Worm (Caenorhabditis elegans) whole organism, L4 larva: ENCODE measurements around the gene mrps-5.

Experiments
- D1046.2 ChIP-seq: fragments of 200-800 bp; sonication (Bioruptor generic); IDR thresholded peaks from 2 replicates; pipeline ENCODE4 v1.3.6; 2022; ENCODE audit warnings: missing genetic modification characterization, missing compliant biosample characterization
- F44E2.7 ChIP-seq: fragments of 200-800 bp; sonication (Bioruptor generic); IDR thresholded peaks from 2 replicates; pipeline ENCODE4 v2.1.2; 2022; ENCODE audit warnings: missing genetic modification characterization, missing compliant biosample characterization
- F49E8.2 ChIP-seq: sonication (generic microtip); optimal IDR thresholded peaks from 2 replicates; lab custom pipeline; 2016; ENCODE audit warnings: missing compliant biosample characterization, mild to moderate bottlenecking, missing genetic modification characterization, borderline replicate concordance
- T20F7.1 ChIP-seq: fragments of 200-800 bp; sonication (Bioruptor generic); optimal IDR thresholded peaks from 2 replicates; lab custom pipeline; 2018; ENCODE audit warnings: mild to moderate bottlenecking, missing genetic modification characterization, missing compliant biosample characterization
- T26A8.4 ChIP-seq: fragments of 200-800 bp; sonication (Bioruptor generic); IDR thresholded peaks from 2 replicates; pipeline ENCODE4 v1.3.6; 2022; ENCODE audit warnings: missing genetic modification characterization, missing compliant biosample characterization
- Y105C5A.15 ChIP-seq: fragments of 200-800 bp; sonication (Bioruptor generic); IDR thresholded peaks from 2 replicates; pipeline ENCODE4 v1.3.6; 2022; ENCODE audit warnings: missing genetic modification characterization, missing compliant biosample characterization
- Y5F2A.4 ChIP-seq: fragments of 200-800 bp; sonication (Bioruptor generic); optimal IDR thresholded peaks from 2 replicates; lab custom pipeline; 2018; ENCODE audit warnings: mild to moderate bottlenecking, missing genetic modification characterization, missing compliant biosample characterization
- Y75B8A.6 ChIP-seq: fragments of 200-800 bp; sonication (Bioruptor generic); IDR thresholded peaks from 2 replicates; pipeline ENCODE4 v1.3.6; 2022; ENCODE audit warnings: missing genetic modification reagents, missing genetic modification characterization, missing compliant biosample characterization
- ZK546.5 ChIP-seq, 2 experiments: sonication (generic microtip); optimal IDR thresholded peaks; 2 replicates each; lab custom pipeline; 2017; ENCODE audit warnings: missing biosample characterization in 2 of 2, missing genetic modification characterization in 2 of 2
- arid-1 ChIP-seq: fragments of 200-800 bp; sonication (Bioruptor generic); conservative IDR thresholded peaks from 2 replicates; pipeline ENCODE4 v1.3.6; 2022; ENCODE audit warnings: missing genetic modification reagents, missing genetic modification characterization, missing compliant biosample characterization
- attf-4 ChIP-seq: sonication (generic microtip); optimal IDR thresholded peaks from 3 replicates; lab custom pipeline; 2017; ENCODE audit warnings: missing biosample characterization, missing genetic modification characterization
- ceh-20 ChIP-seq: fragments of 200-800 bp; sonication (Bioruptor generic); IDR thresholded peaks from 2 replicates; pipeline ENCODE4 v1.3.6; 2022; ENCODE audit warnings: missing genetic modification reagents, missing genetic modification characterization, missing compliant biosample characterization
- ces-1 ChIP-seq: fragments of 150-350 bp; sonication (generic microtip); optimal IDR thresholded peaks from 4 replicates; lab custom pipeline; 2014; ENCODE audit warnings: missing biosample characterization, missing genetic modification reagents, missing genetic modification characterization
- daf-12 ChIP-seq: fragments of 150-350 bp; optimal IDR thresholded peaks from 2 replicates; lab custom pipeline; 2014; ENCODE audit warnings: missing biosample characterization, missing genetic modification reagents, missing genetic modification characterization
- dmd-6 ChIP-seq: fragments of 200-800 bp; sonication (Bioruptor generic); IDR thresholded peaks from 2 replicates; pipeline ENCODE4 v1.3.6; 2022; ENCODE audit warnings: missing genetic modification reagents, missing genetic modification characterization, missing compliant biosample characterization
- dmd-8 ChIP-seq: fragments of 200-800 bp; sonication (Bioruptor generic); IDR thresholded peaks from 2 replicates; pipeline ENCODE4 v1.3.6; 2022; ENCODE audit warnings: missing genetic modification characterization, missing compliant biosample characterization
- dpl-1 ChIP-seq: fragments of 150-350 bp; optimal IDR thresholded peaks from 2 replicates; lab custom pipeline; 2014; ENCODE audit warnings: missing biosample characterization, missing genetic modification reagents, missing genetic modification characterization
- duxl-1 ChIP-seq: sonication (generic microtip); optimal IDR thresholded peaks from 2 replicates; lab custom pipeline; 2016; ENCODE audit warnings: mild to moderate bottlenecking, missing genetic modification characterization, moderate library complexity, missing compliant biosample characterization; ENCODE audit not compliant: poor library complexity
- egl-43 ChIP-seq: fragments of 200-800 bp; sonication (Bioruptor generic); IDR thresholded peaks from 2 replicates; pipeline ENCODE4 v1.3.6; 2022; ENCODE audit warnings: missing genetic modification reagents, missing genetic modification characterization, missing compliant biosample characterization
- hif-1 ChIP-seq, 2 experiments: sonication (generic microtip); optimal IDR thresholded peaks; 2 replicates each; lab custom pipeline; 2016 to 2017; ENCODE audit warnings: missing compliant biosample characterization in 2 of 2, missing genetic modification characterization in 2 of 2, missing genetic modification reagents in 2 of 2, missing genotype in 2 of 2, mild to moderate bottlenecking in 1 of 2
- hlh-11 ChIP-seq: fragments of 200-800 bp; sonication (Bioruptor generic); optimal IDR thresholded peaks from 2 replicates; lab custom pipeline; 2018; ENCODE audit warnings: mild to moderate bottlenecking, missing genetic modification characterization, missing compliant biosample characterization
- hlh-30 ChIP-seq: sonication (generic microtip); optimal IDR thresholded peaks from 2 replicates; lab custom pipeline; 2017; ENCODE audit warnings: antibody characterized with exemption, mild to moderate bottlenecking, missing genetic modification characterization, missing compliant biosample characterization; ENCODE audit not compliant: insufficient read depth
- hmg-1.1 ChIP-seq: fragments of 200-800 bp; sonication (Bioruptor generic); IDR thresholded peaks from 2 replicates; pipeline ENCODE4 v1.3.6; 2022; ENCODE audit warnings: missing genetic modification reagents, missing genetic modification characterization, missing compliant biosample characterization
- lim-7 ChIP-seq: fragments of 200-800 bp; sonication (Bioruptor generic); IDR thresholded peaks from 2 replicates; pipeline ENCODE4 v1.3.6; 2022; ENCODE audit warnings: missing genetic modification characterization, missing compliant biosample characterization
- lin-1 ChIP-seq: fragments of 200-800 bp; sonication (Bioruptor generic); IDR thresholded peaks from 2 replicates; pipeline ENCODE4 v1.3.6; 2022; ENCODE audit warnings: missing genetic modification reagents, missing genetic modification characterization, missing compliant biosample characterization
- lin-15B ChIP-seq: fragments of 150-350 bp; sonication (generic microtip); optimal IDR thresholded peaks from 3 replicates; lab custom pipeline; 2014; ENCODE audit warnings: missing biosample characterization, missing genetic modification characterization
- lin-38 ChIP-seq: fragments of 200-800 bp; sonication (Bioruptor generic); IDR thresholded peaks from 2 replicates; pipeline ENCODE4 v1.3.6; 2022; ENCODE audit warnings: missing genetic modification reagents, missing genetic modification characterization, missing compliant biosample characterization
- lir-3 ChIP-seq: sonication (generic microtip); optimal IDR thresholded peaks from 2 replicates; lab custom pipeline; 2016; ENCODE audit warnings: mild to moderate bottlenecking, missing genetic modification characterization, missing compliant biosample characterization
- lsy-2 ChIP-seq, 2 experiments: fragments of 150-350 bp in 1 of 2; sonication (generic microtip) in 1 of 2; optimal IDR thresholded peaks; 2 replicates each; lab custom pipeline; 2014 to 2017; ENCODE audit warnings: missing biosample characterization in 2 of 2, missing genetic modification characterization in 2 of 2
- madf-5 ChIP-seq, 2 experiments: fragments of 200-800 bp; sonication (Bioruptor generic); IDR thresholded peaks; 2 replicates each; pipeline ENCODE4 v1.3.6; 2022; ENCODE audit warnings: missing compliant biosample characterization in 2 of 2, missing genetic modification characterization in 2 of 2
- madf-9 ChIP-seq: fragments of 200-800 bp; sonication (Bioruptor generic); conservative IDR thresholded peaks from 2 replicates; pipeline ENCODE4 v1.3.6; 2022; ENCODE audit warnings: missing genetic modification reagents, missing genetic modification characterization, missing compliant biosample characterization
- mdl-1 ChIP-seq, 2 experiments: fragments of 150-350 bp in 1 of 2; sonication (generic microtip) in 1 of 2; optimal IDR thresholded peaks; 2 replicates each; lab custom pipeline; 2014 to 2017; ENCODE audit warnings: missing biosample characterization in 2 of 2, missing genetic modification characterization in 2 of 2
- mes-2 ChIP-seq: sonication (generic microtip); optimal IDR thresholded peaks from 2 replicates; lab custom pipeline; 2016; ENCODE audit warnings: missing genotype, mild to moderate bottlenecking, missing genetic modification characterization, missing compliant biosample characterization; ENCODE audit not compliant: poor library complexity, severe bottlenecking
- mxl-3 ChIP-seq: fragments of 200-800 bp; sonication (Bioruptor generic); optimal IDR thresholded peaks from 2 replicates; lab custom pipeline; 2018; ENCODE audit warnings: mild to moderate bottlenecking, missing genetic modification characterization, missing compliant biosample characterization
- nhr-10 ChIP-seq: fragments of 150-350 bp; optimal IDR thresholded peaks from 2 replicates; lab custom pipeline; 2014; ENCODE audit warnings: missing biosample characterization, missing genetic modification characterization
- nhr-102 ChIP-seq: sonication (generic microtip); optimal IDR thresholded peaks from 2 replicates; lab custom pipeline; 2016; ENCODE audit warnings: mild to moderate bottlenecking, missing genetic modification characterization, moderate library complexity, missing compliant biosample characterization
- nhr-111 ChIP-seq: fragments of 200-800 bp; sonication (Bioruptor generic); optimal IDR thresholded peaks from 2 replicates; lab custom pipeline; 2018; ENCODE audit warnings: mild to moderate bottlenecking, missing genetic modification characterization, missing compliant biosample characterization
- nhr-237 ChIP-seq: sonication (generic microtip); optimal IDR thresholded peaks from 2 replicates; lab custom pipeline; 2017; ENCODE audit warnings: missing biosample characterization, missing genetic modification characterization
- nhr-48 ChIP-seq: sonication (generic microtip); optimal IDR thresholded peaks from 2 replicates; lab custom pipeline; 2016; ENCODE audit warnings: mild to moderate bottlenecking, missing genetic modification characterization, missing compliant biosample characterization
- nhr-6 ChIP-seq: fragments of 150-350 bp; optimal IDR thresholded peaks from 2 replicates; lab custom pipeline; 2014; ENCODE audit warnings: missing biosample characterization, missing genetic modification characterization
- php-3 ChIP-seq: fragments of 200-800 bp; sonication (Bioruptor generic); IDR thresholded peaks from 2 replicates; pipeline ENCODE4 v1.3.6; 2022; ENCODE audit warnings: missing genetic modification reagents, missing genetic modification characterization, missing compliant biosample characterization
- sdz-12 ChIP-seq: fragments of 200-800 bp; sonication (Bioruptor generic); optimal IDR thresholded peaks from 2 replicates; lab custom pipeline; 2018; ENCODE audit warnings: mild to moderate bottlenecking, missing genetic modification characterization, missing compliant biosample characterization
- set-16 ChIP-seq: fragments of 200-800 bp; sonication (Bioruptor generic); IDR thresholded peaks from 2 replicates; pipeline ENCODE4 v1.3.6; 2022; ENCODE audit warnings: missing genetic modification reagents, missing genetic modification characterization, missing compliant biosample characterization
- spr-1 ChIP-seq: sonication (generic microtip); optimal IDR thresholded peaks from 2 replicates; lab custom pipeline; 2016; ENCODE audit warnings: mild to moderate bottlenecking, missing genetic modification characterization, missing compliant biosample characterization
- spr-3 ChIP-seq: fragments of 200-800 bp; sonication (Bioruptor generic); optimal IDR thresholded peaks from 2 replicates; lab custom pipeline; 2018; ENCODE audit warnings: mild to moderate bottlenecking, missing genetic modification characterization, missing compliant biosample characterization
- unc-62 ChIP-seq, 3 experiments: fragments of 150-350 bp in 1 of 3; sonication (generic microtip); optimal IDR thresholded peaks in 2 of 3; peaks in 1 of 3; 1 replicate in 1 of 3; 2 replicates in 2 of 3; lab custom pipeline; 2014 to 2017; ENCODE audit warnings: missing biosample characterization in 3 of 3, missing genetic modification characterization in 3 of 3, missing genetic modification reagents in 3 of 3, missing genotype in 1 of 3
- zfp-2 ChIP-seq: sonication (generic microtip); optimal IDR thresholded peaks from 2 replicates; lab custom pipeline; 2016; ENCODE audit warnings: mild to moderate bottlenecking, missing genetic modification characterization, missing compliant biosample characterization
- zip-2 ChIP-seq: fragments of 150-350 bp; optimal IDR thresholded peaks from 2 replicates; lab custom pipeline; 2014; ENCODE audit warnings: missing biosample characterization, missing genetic modification characterization
- ztf-7 ChIP-seq: fragments of 150-350 bp; optimal IDR thresholded peaks from 2 replicates; lab custom pipeline; 2014; ENCODE audit warnings: missing biosample characterization, missing genetic modification characterization

mrps-5 gene

DNA sequence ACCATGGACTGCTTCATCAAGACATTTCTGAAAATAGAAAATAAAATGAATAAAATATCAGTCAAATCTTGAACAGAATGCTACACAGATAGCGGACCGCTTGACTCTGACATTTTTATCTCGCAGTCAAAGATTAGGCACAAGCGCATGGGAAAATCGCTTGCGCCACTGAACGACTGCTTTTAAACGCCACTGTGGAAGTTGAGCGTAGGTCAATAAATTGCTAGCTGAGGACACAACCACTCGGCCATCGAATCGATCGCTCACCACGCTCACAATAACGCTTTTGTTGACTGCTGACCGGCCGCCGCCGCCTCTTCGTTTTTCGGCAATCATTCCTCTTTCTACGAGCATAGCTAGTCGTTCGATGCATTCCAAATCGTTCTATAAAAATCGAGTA is 33.5 kb downstream of the mrps-5 start:
- TF ChIP-seq nhr-10 = no peak
- TF ChIP-seq ceh-20 (GFP tag; lab: Robert Waterston, UW) = 0 out of 2 replicates have a peak, but pooled peaks have one; percentile 22
- TF ChIP-seq nhr-237 = no peak
- TF ChIP-seq dpl-1 = no peak
- peak; percentile 67; the same call in 1 of the 2 replicates for TF ChIP-seq T26A8.4 (GFP tag; lab: Robert Waterston, UW)
- TF ChIP-seq attf-4 (tag; lab: Kevin White, UChicago) = no peak
- peak; percentile 84 for TF ChIP-seq lim-7 (GFP tag; lab: Robert Waterston, UW)
- peak; percentile 41; the same call in 1 of the 2 replicates for TF ChIP-seq dmd-6 (GFP tag; lab: Robert Waterston, UW)
- peak; percentile 36 to 45; a peak in 1 of 4 replicates for TF ChIP-seq madf-5 (GFP tag; IDR thresholded peaks at IDR 0.05; lab: Robert Waterston, UW)
- TF ChIP-seq set-16 (GFP tag; lab: Robert Waterston, UW) = 0 out of 2 replicates have a peak, but pooled peaks have one; percentile 15
- no peak for TF ChIP-seq php-3
- TF ChIP-seq lin-15B (tag; lab: Kevin White, UChicago) = no peak
- TF ChIP-seq hif-1 (tag; optimal IDR thresholded peaks at IDR 0.05; lab: Kevin White, UChicago) = no peak
- peak in 1 of 2 experiments; percentile 24 for TF ChIP-seq mdl-1 (tag; optimal IDR thresholded peaks at IDR 0.05; lab: Kevin White, UChicago)
- TF ChIP-seq hmg-1.1 (GFP tag; lab: Robert Waterston, UW) = peak; percentile 56
- no peak for TF ChIP-seq arid-1 (GFP tag; lab: Robert Waterston, UW)
- peak; percentile 17 for TF ChIP-seq spr-3 (GFP tag; lab: Kevin White, UChicago)
- TF ChIP-seq zfp-2 (tag; lab: Kevin White, UChicago) = no peak
- peak; percentile 83 for TF ChIP-seq D1046.2 (GFP tag; lab: Robert Waterston, UW)
- TF ChIP-seq lin-1 (GFP tag; lab: Robert Waterston, UW) = peak; percentile 66; the same call in 1 of the 2 replicates
- TF ChIP-seq sdz-12 (GFP tag; lab: Kevin White, UChicago) = no peak
- TF ChIP-seq daf-12 (tag; lab: Kevin White, UChicago) = no peak
- TF ChIP-seq F44E2.7 (GFP tag; lab: Robert Waterston, UW) = no peak
- no peak for TF ChIP-seq hlh-30 (tag; lab: Kevin White, UChicago)
- TF ChIP-seq ZK546.5 (tag; optimal IDR thresholded peaks at IDR 0.05; lab: Kevin White, UChicago) = no peak
- no peak for TF ChIP-seq Y105C5A.15 (GFP tag; lab: Robert Waterston, UW)
- peak; percentile 34 for TF ChIP-seq nhr-48 (tag; lab: Kevin White, UChicago)
- peak; percentile 53 for TF ChIP-seq F49E8.2 (tag; lab: Kevin White, UChicago)
- peak; percentile 50 for TF ChIP-seq mxl-3 (GFP tag; lab: Kevin White, UChicago)
- TF ChIP-seq ztf-7 (tag; lab: Kevin White, UChicago) = no peak
- no peak for TF ChIP-seq ces-1
- TF ChIP-seq nhr-6 (tag; lab: Kevin White, UChicago) = peak; percentile 85
- peak; percentile 54 for TF ChIP-seq zip-2 (tag; lab: Kevin White, UChicago)
- peak; percentile 65 for TF ChIP-seq lin-38 (GFP tag; lab: Robert Waterston, UW)
- peak; percentile 48 for TF ChIP-seq nhr-111
- TF ChIP-seq Y5F2A.4 (GFP tag; lab: Kevin White, UChicago) = peak; percentile 7
- peak; percentile 53; the same call in 1 of the 2 replicates for TF ChIP-seq madf-9
- TF ChIP-seq mes-2 (tag; lab: Kevin White, UChicago) = peak; percentile 77
- TF ChIP-seq dmd-8 = peak; percentile 60; the same call in 1 of the 2 replicates
- peak; percentile 86 for TF ChIP-seq egl-43 (GFP tag; lab: Robert Waterston, UW)
- TF ChIP-seq duxl-1 = peak; percentile 26
- TF ChIP-seq spr-1 (tag; lab: Kevin White, UChicago) = peak; percentile 61
- TF ChIP-seq lsy-2 (tag; optimal IDR thresholded peaks at IDR 0.05; lab: Kevin White, UChicago) = peak in 1 of 2 experiments; percentile 42
- peak; percentile 49 for TF ChIP-seq nhr-102 (tag; lab: Kevin White, UChicago)
- TF ChIP-seq unc-62 (GFP tag; optimal IDR thresholded peaks at IDR 0.05 in 1 of 2; lab: Kevin White, UChicago) = peak in 1 of 2 experiments; percentile 94
- TF ChIP-seq unc-62 (tag; optimal IDR thresholded peaks at IDR 0.05; lab: Kevin White, UChicago) = no peak
- TF ChIP-seq T20F7.1 = peak; percentile 9
- peak; percentile 13 for TF ChIP-seq lir-3
- TF ChIP-seq Y75B8A.6 = peak; percentile 60; the same call in 1 of the 2 replicates
- TF ChIP-seq hlh-11 = peak; percentile 47
